Worm (Caenorhabditis elegans) whole organism, mixed stage, embryonic: ENCODE measurements around the gene ccr-4.
A peak's percentile ranks its signal among the peaks of the same experiment; 100 is the strongest.

ENCODE experiments used
- bed-3 ChIP-seq: fragments of 200-800 bp; sonication (Bioruptor generic); optimal IDR thresholded peaks from 3 replicates; lab custom pipeline; 2018; ENCODE audit warnings: mild to moderate bottlenecking, missing genetic modification characterization, moderate library complexity, missing compliant biosample characterization
- elt-3 ChIP-seq: fragments of 150-350 bp; optimal IDR thresholded peaks from 2 replicates; lab custom pipeline; 2014; ENCODE audit warnings: missing biosample characterization, missing genetic modification characterization
- lsy-2 ChIP-seq: fragments of 150-350 bp; optimal IDR thresholded peaks from 2 replicates; lab custom pipeline; 2014; ENCODE audit warnings: missing biosample characterization, missing genetic modification characterization
- mab-5 ChIP-seq: fragments of 150-350 bp; optimal IDR thresholded peaks from 2 replicates; lab custom pipeline; 2014; ENCODE audit warnings: missing biosample characterization, missing genetic modification characterization
- nhr-237 ChIP-seq: fragments of 150-350 bp; optimal IDR thresholded peaks from 2 replicates; lab custom pipeline; 2014; ENCODE audit warnings: missing biosample characterization, missing genetic modification characterization
- nhr-28 ChIP-seq: fragments of 150-350 bp; optimal IDR thresholded peaks from 2 replicates; lab custom pipeline; 2014; ENCODE audit warnings: missing biosample characterization, missing genetic modification characterization
- nhr-76 ChIP-seq: sonication (generic microtip); optimal IDR thresholded peaks from 2 replicates; lab custom pipeline; 2017; ENCODE audit warnings: missing biosample characterization, missing genetic modification characterization
- pha-4 ChIP-seq: fragments of 150-350 bp; optimal IDR thresholded peaks from 2 replicates; lab custom pipeline; 2018; ENCODE audit warnings: missing biosample characterization, missing genetic modification reagents, missing genetic modification characterization
- sem-2 ChIP-seq: fragments of 200-800 bp; sonication (Bioruptor generic); optimal IDR thresholded peaks from 2 replicates; lab custom pipeline; 2018; ENCODE audit warnings: mild to moderate bottlenecking, missing genetic modification characterization, missing compliant biosample characterization
- snpc-4 ChIP-seq: fragments of 150-350 bp; optimal IDR thresholded peaks from 2 replicates; lab custom pipeline; 2014; ENCODE audit warnings: missing biosample characterization, missing genetic modification characterization
- sptf-1 ChIP-seq: sonication (generic microtip); optimal IDR thresholded peaks from 2 replicates; lab custom pipeline; 2017; ENCODE audit warnings: mild to moderate bottlenecking, missing genetic modification characterization, moderate library complexity, missing compliant biosample characterization
- unc-62 ChIP-seq: fragments of 150-350 bp; optimal IDR thresholded peaks from 2 replicates; lab custom pipeline; 2014; ENCODE audit warnings: missing biosample characterization, missing genetic modification reagents, missing genetic modification characterization
- ztf-11 ChIP-seq: fragments of 150-350 bp; optimal IDR thresholded peaks from 2 replicates; lab custom pipeline; 2014; ENCODE audit warnings: missing biosample characterization, missing genetic modification characterization

- TF ChIP-seq nhr-76 (tag; lab: Kevin White, UChicago) (no peak), unc-62 (no peak), mab-5 (no peak), elt-3 (no peak), bed-3 (GFP tag; lab: Kevin White, UChicago) (no peak), sptf-1 (tag; lab: Kevin White, UChicago) (peak; percentile 31), nhr-28 (tag; lab: Kevin White, UChicago) (no peak), lsy-2 (tag; lab: Kevin White, UChicago) (no peak), nhr-237 (no peak), snpc-4 (tag; lab: Kevin White, UChicago) (no peak), pha-4 (tag; lab: Kevin White, UChicago) (no peak), sem-2 (GFP tag; lab: Kevin White, UChicago) (no peak), ztf-11 (tag; lab: Kevin White, UChicago) (no peak)
Observed at ce11 chrIV:12417536-12418195, 56.3 kb downstream of the ccr-4 start, which contains the start of gene F08G5.3.
